Worm (Caenorhabditis elegans) whole organism, L4 larva: ENCODE results near the gene paqr-1.

ENCODE experiments used
- R02D3.7 ChIP-seq: fragments of 150-350 bp; sonication (generic microtip); optimal IDR thresholded peaks from 3 replicates; lab custom pipeline; 2014; ENCODE audit warnings: missing biosample characterization, missing genetic modification characterization
- ama-1 ChIP-seq: fragments of 150-350 bp; optimal IDR thresholded peaks from 2 replicates; lab custom pipeline; 2014; ENCODE audit warnings: inconsistent platforms, mixed read lengths
- jun-1 ChIP-seq: fragments of 150-350 bp; optimal IDR thresholded peaks from 2 replicates; lab custom pipeline; 2014; ENCODE audit warnings: missing biosample characterization, missing genetic modification reagents, missing genetic modification characterization
- lin-13 ChIP-seq: fragments of 150-350 bp; optimal IDR thresholded peaks from 2 replicates; lab custom pipeline; 2014; ENCODE audit warnings: missing biosample characterization, missing genetic modification reagents, missing genetic modification characterization
- unc-130 ChIP-seq: sonication (generic microtip); optimal IDR thresholded peaks from 2 replicates; lab custom pipeline; 2016; ENCODE audit warnings: missing genetic modification reagents, missing genetic modification characterization, missing compliant biosample characterization

ce11 chrIV:6531450-6531849 lies 23.8 kb downstream of the paqr-1 start, which contains the start of gene C01G5.4:
- no peak for TF ChIP-seq R02D3.7 (tag; lab: Kevin White, UChicago)
- TF ChIP-seq jun-1 (tag; lab: Kevin White, UChicago), result no peak
- no peak for TF ChIP-seq lin-13 (GFP tag; lab: Kevin White, UChicago)
- TF ChIP-seq ama-1 (lab: Kevin White, UChicago), result no peak
- no peak for TF ChIP-seq unc-130 (GFP tag; lab: Kevin White, UChicago)
